Fruit fly (Drosophila melanogaster) whole organism: Measurements from ENCODE around the gene CG5910.

ENCODE experiments used
- Dll ChIP-seq: fragments of >200 bp; optimal IDR thresholded peaks from 2 replicates; lab custom pipeline; 2017
- pan ChIP-seq: fragments of >200 bp; optimal IDR thresholded peaks from 2 replicates; lab custom pipeline; 2017

DNA sequence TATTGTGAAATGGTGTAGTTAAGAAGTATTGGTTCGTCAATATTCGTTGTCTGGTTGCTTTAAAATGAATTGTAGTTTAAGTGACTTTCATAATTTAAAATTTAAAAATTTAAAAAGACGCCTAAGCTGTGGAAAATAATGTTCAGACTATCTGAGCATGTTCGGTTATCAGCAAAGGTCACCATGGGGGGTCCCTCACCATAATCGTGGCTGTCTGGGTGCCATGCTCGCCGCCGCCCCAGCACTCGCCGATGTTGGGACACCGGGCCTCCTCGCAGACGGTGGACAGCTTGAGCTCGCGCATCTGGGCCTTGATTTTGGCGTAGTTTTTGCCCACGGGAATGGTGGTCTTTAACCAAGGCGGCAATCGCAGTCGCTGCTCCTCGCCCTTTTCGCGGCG, 10.6 kb upstream of the CG5910 start:
- TF ChIP-seq pan (lab: Kevin White, UChicago) (no peak), Dll (lab: Kevin White, UChicago) (no peak)
